Worm (Caenorhabditis elegans) whole organism, midembryonic: ENCODE results near the gene irld-47.

Source experiments
- ref-1 ChIP-seq: fragments of 200-800 bp; sonication (Bioruptor generic); conservative IDR thresholded peaks from 2 replicates; pipeline ENCODE4 v1.3.6; 2022; ENCODE audit warnings: missing genetic modification reagents, missing genetic modification characterization, missing compliant biosample characterization
- tab-1 ChIP-seq: fragments of 200-800 bp; sonication (Bioruptor generic); IDR thresholded peaks from 2 replicates; pipeline ENCODE4 v1.3.6; 2022; ENCODE audit warnings: missing genetic modification characterization, missing compliant biosample characterization
- ztf-23 ChIP-seq: fragments of 200-800 bp; sonication (Bioruptor generic); IDR thresholded peaks from 2 replicates; pipeline ENCODE4 v1.3.6; 2022; ENCODE audit warnings: missing genetic modification reagents, missing genetic modification characterization, missing compliant biosample characterization
- ztf-29 ChIP-seq: fragments of 200-800 bp; sonication (Bioruptor generic); IDR thresholded peaks from 2 replicates; pipeline ENCODE4 v1.3.6; 2022; ENCODE audit warnings: missing genetic modification reagents, missing genetic modification characterization, missing compliant biosample characterization

DNA sequence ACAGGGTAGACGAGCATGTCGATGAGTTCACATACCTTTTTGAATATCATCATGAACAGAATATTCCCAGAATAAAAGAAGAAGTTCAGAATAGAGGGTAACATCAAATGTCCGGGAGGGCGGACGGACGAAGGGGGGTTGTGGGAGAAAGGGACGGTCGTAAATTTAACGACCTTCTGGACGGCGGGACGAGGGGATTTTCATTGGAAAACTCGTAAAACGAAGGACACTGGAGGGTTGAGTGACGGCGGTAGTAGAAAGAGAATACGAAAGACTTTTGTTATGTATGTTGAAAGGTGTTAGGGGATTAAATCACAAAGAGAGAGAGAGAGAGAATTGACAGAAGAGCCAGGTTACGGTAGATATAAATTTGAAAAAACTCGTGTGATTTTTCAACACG, 28.2 kb upstream of the irld-47 start:
- TF ChIP-seq tab-1 (GFP tag; lab: Robert Waterston, UW), result no peak
- no peak for TF ChIP-seq ref-1 (GFP tag; lab: Robert Waterston, UW)
- no peak for TF ChIP-seq ztf-29 (GFP tag; lab: Robert Waterston, UW)
- TF ChIP-seq ztf-23 (GFP tag; lab: Robert Waterston, UW), result no peak
